Fruit fly (Drosophila melanogaster): Measurements from ENCODE around the gene SAK.
A peak's percentile ranks its signal among the peaks of the same experiment; 100 is the strongest.

Gene SAK

DNA sequence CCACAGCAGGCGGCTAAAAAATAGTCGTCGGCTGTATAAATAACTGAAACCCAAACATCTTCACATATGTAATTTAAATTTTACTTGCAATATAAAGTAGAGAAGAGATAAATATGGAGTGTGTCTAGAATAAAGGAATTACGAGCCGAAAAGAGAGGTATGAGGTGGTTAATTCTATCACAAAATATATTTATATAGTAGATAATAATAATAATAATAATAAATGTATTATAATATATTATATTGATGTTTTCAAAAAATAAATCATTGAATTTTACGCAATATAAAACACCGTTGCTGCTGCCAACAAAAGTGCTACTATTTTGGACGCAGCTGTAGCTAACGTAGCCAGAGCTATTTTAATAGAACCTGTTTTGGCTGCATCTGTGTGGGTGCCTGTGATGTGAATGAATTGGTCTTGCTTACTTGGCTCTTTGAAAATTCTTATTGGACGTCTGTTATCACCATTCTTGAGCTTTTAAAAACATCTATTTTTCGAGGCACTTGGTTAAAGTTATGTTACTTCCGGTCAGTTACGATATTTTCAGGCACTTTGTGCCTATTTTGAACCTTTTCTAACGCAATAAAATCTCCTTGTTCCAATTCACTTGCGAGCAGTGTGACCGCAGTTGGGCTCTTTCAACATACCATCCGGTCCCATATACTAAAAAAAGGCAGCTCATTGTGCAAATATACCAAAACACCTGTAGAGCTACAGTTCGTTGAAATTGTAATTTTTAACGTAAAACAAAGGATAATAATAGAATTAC lies 18.6 kb downstream of the SAK start, which contains the start of gene Hr78 (continued):
- TF ChIP-seq CG1621 (tag; optimal IDR thresholded peaks at IDR 0.05) (peak; percentile 36), CG11294 (GFP tag; IDR thresholded peaks at IDR 0.05) (peak; percentile 53; the same call in 1 of the 2 replicates), dac (GFP tag; optimal IDR thresholded peaks at IDR 0.05) (no peak), lz (GFP tag; optimal IDR thresholded peaks at IDR 0.05) (peak; percentile 33), CG10669 (GFP tag; optimal IDR thresholded peaks at IDR 0.05) (peak; percentile 73), eg (GFP tag; IDR thresholded peaks at IDR 0.05) (peak; percentile 80), Sox14 (GFP tag; optimal IDR thresholded peaks at IDR 0.05) (peak; percentile 85), svp (GFP tag) (no peak), CG6854 (GFP tag; optimal IDR thresholded peaks at IDR 0.05) (peak; percentile 56), Ets21C (GFP tag; optimal IDR thresholded peaks at IDR 0.05) (peak; percentile 5), salr (GFP tag; optimal IDR thresholded peaks at IDR 0.05) (no peak), vri (GFP tag; optimal IDR thresholded peaks at IDR 0.05) (peak; percentile 59), esn (GFP tag; optimal IDR thresholded peaks at IDR 0.05) (peak; percentile 76), Hr39 (GFP tag; optimal IDR thresholded peaks at IDR 0.05) (no peak), fd59A (GFP tag; optimal IDR thresholded peaks at IDR 0.05) (peak; percentile 48), CG8119 (GFP tag; IDR thresholded peaks at IDR 0.05) (peak; percentile 91), Met (GFP tag; optimal IDR thresholded peaks at IDR 0.05) (peak; percentile 59), CG8632 (GFP tag; optimal IDR thresholded peaks at IDR 0.05) (peak; percentile 91), CG7368 (GFP tag; optimal IDR thresholded peaks at IDR 0.05) (peak; percentile 57), dsx (GFP tag; optimal IDR thresholded peaks at IDR 0.05; ENCODE audit: poor library complexity, severe bottlenecking) (peak; percentile 80), CG34406 (GFP tag; optimal IDR thresholded peaks at IDR 0.05) (peak; percentile 89), spab (GFP tag; optimal IDR thresholded peaks at IDR 0.05) (peak; percentile 79), Sox15 (GFP tag; optimal IDR thresholded peaks at IDR 0.05) (peak; percentile 27), CG31627 (GFP tag; optimal IDR thresholded peaks at IDR 0.05) (peak; percentile 2), CG6163 (GFP tag; IDR thresholded peaks at IDR 0.05) (peak; percentile 72), CG6808 (GFP tag; optimal IDR thresholded peaks at IDR 0.05) (peak; percentile 80), Gug (GFP tag; IDR thresholded peaks at IDR 0.05) (peak; percentile 36; the same call in 1 of the 2 replicates), CG3919 (GFP tag; optimal IDR thresholded peaks at IDR 0.05) (peak; percentile 81), fd85E (GFP tag; optimal IDR thresholded peaks at IDR 0.05) (peak; percentile 10), Hr38 (GFP tag; optimal IDR thresholded peaks at IDR 0.05) (no peak), Eip78C (GFP tag) (peak; percentile 89), ss (GFP tag; optimal IDR thresholded peaks at IDR 0.05) (peak in 1 of 2 experiments; percentile 84), CG6276 (GFP tag; optimal IDR thresholded peaks at IDR 0.05) (peak; percentile 90), achi (GFP tag; optimal IDR thresholded peaks at IDR 0.05) (peak; percentile 88), CG10631 (GFP tag; optimal IDR thresholded peaks at IDR 0.05) (peak; percentile 83)

DNA sequence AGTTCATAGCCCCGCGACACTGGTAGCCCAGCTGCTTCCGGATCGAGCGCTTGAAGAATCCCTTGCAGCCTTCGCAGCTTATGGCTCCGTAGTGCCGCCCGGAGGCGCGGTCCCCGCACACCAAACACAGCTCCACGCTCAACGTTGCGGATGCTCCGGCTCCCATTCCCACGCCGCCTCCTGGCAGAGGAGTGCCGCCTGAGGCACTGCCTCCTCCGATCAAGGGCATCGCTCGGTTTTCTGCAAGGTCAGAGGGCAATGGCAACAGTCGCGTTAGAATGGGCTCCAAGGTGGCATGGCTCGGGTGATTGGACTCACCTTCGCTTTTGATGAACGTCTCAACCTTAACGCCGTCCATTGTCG lies 19.2 kb downstream of the SAK start:
- TF ChIP-seq lz (GFP tag; optimal IDR thresholded peaks at IDR 0.05), result no peak
- no peak for TF ChIP-seq acj6 (GFP tag; optimal IDR thresholded peaks at IDR 0.05)
- no peak for TF ChIP-seq CG32006 (GFP tag; optimal IDR thresholded peaks at IDR 0.05)
- TF ChIP-seq Sox102F (GFP tag; optimal IDR thresholded peaks at IDR 0.05), result no peak
- TF ChIP-seq vri (GFP tag; optimal IDR thresholded peaks at IDR 0.05), result no peak
- no peak for TF ChIP-seq ss (GFP tag; optimal IDR thresholded peaks at IDR 0.05)
- no peak for TF ChIP-seq CG3919 (GFP tag; optimal IDR thresholded peaks at IDR 0.05)
- no peak for TF ChIP-seq eg (GFP tag; IDR thresholded peaks at IDR 0.05)
- no peak for TF ChIP-seq Eip78C (GFP tag)
- no peak for TF ChIP-seq CG8119 (GFP tag; IDR thresholded peaks at IDR 0.05)
- TF ChIP-seq Sox14 (GFP tag; optimal IDR thresholded peaks at IDR 0.05), result no peak

All from whole organism, prepupa.